Fruit fly (Drosophila melanogaster): ENCODE results near the gene CG33642.

The CG33642 gene

DNA sequence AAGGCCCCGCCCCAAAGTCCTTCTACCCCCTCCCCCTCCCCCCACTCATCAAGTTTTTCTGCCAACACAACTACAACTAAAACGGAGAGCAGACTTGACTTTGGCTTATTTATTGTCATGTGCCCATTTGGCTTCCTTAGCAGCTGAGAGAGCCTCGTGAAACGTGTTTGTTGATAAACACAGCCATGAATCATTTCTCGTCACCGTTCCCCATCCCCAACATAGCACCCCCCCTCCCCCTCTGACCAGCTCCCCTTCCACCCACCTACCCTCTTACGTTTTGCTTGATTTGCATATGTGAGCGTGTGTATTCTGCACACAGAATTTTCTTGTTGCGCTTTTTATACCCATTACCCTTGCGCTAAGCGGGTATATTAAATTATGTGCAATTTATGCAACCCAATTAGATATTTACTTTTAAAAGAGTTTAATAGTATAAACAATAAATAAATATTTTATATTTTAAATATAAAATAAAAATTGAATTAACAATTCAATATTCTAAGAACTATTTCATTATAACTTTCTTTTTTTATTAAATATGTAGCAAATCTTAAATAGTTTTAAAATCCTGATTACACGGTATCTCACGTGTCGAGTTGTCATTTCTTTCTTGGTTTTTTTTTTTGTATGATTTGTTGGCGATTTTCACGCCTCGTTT lies 42.1 kb downstream of the CG33642 start (continued):
- no peak for TF ChIP-seq CG6813 (GFP tag; optimal IDR thresholded peaks at IDR 0.05)
- no peak for TF ChIP-seq CG30431 (GFP tag; optimal IDR thresholded peaks at IDR 0.05)
- TF ChIP-seq Scr (GFP tag; IDR thresholded peaks at IDR 0.05; ENCODE audit: partially characterized antibody), result no peak
- TF ChIP-seq Oli (tag; optimal IDR thresholded peaks at IDR 0.05), result peak; percentile 26
- no peak for TF ChIP-seq Spps (tag; optimal IDR thresholded peaks at IDR 0.05)
- no peak for TF ChIP-seq en (GFP tag; optimal IDR thresholded peaks at IDR 0.05)
- peak; percentile 5 for TF ChIP-seq CG4424 (GFP tag; optimal IDR thresholded peaks at IDR 0.05)
- no peak for TF ChIP-seq CG43689 (GFP tag; IDR thresholded peaks at IDR 0.05)
- TF ChIP-seq zf30C (GFP tag; optimal IDR thresholded peaks at IDR 0.05), result no peak
- TF ChIP-seq sens-2 (GFP tag; IDR thresholded peaks at IDR 0.05), result no peak
- TF ChIP-seq zen2 (GFP tag; IDR thresholded peaks at IDR 0.05; ENCODE audit: partially characterized antibody), result no peak
- no peak for TF ChIP-seq ken (GFP tag; IDR thresholded peaks at IDR 0.05)
- no peak for TF ChIP-seq dpn (GFP tag; optimal IDR thresholded peaks at IDR 0.05)
- no peak for TF ChIP-seq chif (GFP tag; optimal IDR thresholded peaks at IDR 0.05)
- TF ChIP-seq Kr (GFP tag; optimal IDR thresholded peaks at IDR 0.05), result no peak
- TF ChIP-seq Atf6 (GFP tag; IDR thresholded peaks at IDR 0.05), result no peak
- no peak for TF ChIP-seq Hmx (GFP tag; optimal IDR thresholded peaks at IDR 0.05)
- TF ChIP-seq twi (tag; optimal IDR thresholded peaks at IDR 0.05), result no peak
- no peak for TF ChIP-seq CG8089 (GFP tag; optimal IDR thresholded peaks at IDR 0.05)
- no peak for TF ChIP-seq CG9215 (GFP tag; IDR thresholded peaks at IDR 0.05)
- TF ChIP-seq CG10462 (GFP tag; optimal IDR thresholded peaks at IDR 0.05), result no peak
- 0 out of 3 replicates have a peak, but pooled peaks have one; percentile 11 for TF ChIP-seq B-H1 (GFP tag; IDR thresholded peaks at IDR 0.05)
- no peak for TF ChIP-seq CG12155 (GFP tag; optimal IDR thresholded peaks at IDR 0.05)
- peak; percentile 55 for TF ChIP-seq dmrt99B (tag; optimal IDR thresholded peaks at IDR 0.05)
- no peak for TF ChIP-seq CG9817 (tag; optimal IDR thresholded peaks at IDR 0.05)
- TF ChIP-seq D19B (GFP tag; optimal IDR thresholded peaks at IDR 0.05), result peak; percentile 69
- TF ChIP-seq seq (GFP tag; IDR thresholded peaks at IDR 0.05), result no peak
- TF ChIP-seq HLH54F (GFP tag; optimal IDR thresholded peaks at IDR 0.05), result no peak
- no peak for TF ChIP-seq lilli (GFP tag; optimal IDR thresholded peaks at IDR 0.05)
- TF ChIP-seq CG6175 (GFP tag; IDR thresholded peaks at IDR 0.05), result no peak
- no peak for TF ChIP-seq CG4707 (GFP tag; optimal IDR thresholded peaks at IDR 0.05)
- no peak for TF ChIP-seq emc (GFP tag; optimal IDR thresholded peaks at IDR 0.05)
- TF ChIP-seq Ets65A (GFP tag), result no peak
- no peak for TF ChIP-seq CG33557 (GFP tag; optimal IDR thresholded peaks at IDR 0.05)
- no peak for TF ChIP-seq CG32772 (GFP tag; IDR thresholded peaks at IDR 0.05)
- no peak for TF ChIP-seq CG34376 (GFP tag; optimal IDR thresholded peaks at IDR 0.05)
- no peak for TF ChIP-seq cwo (GFP tag; optimal IDR thresholded peaks at IDR 0.05)
- TF ChIP-seq kah (GFP tag; optimal IDR thresholded peaks at IDR 0.05), result no peak
- TF ChIP-seq CG31388 (GFP tag; optimal IDR thresholded peaks at IDR 0.05), result no peak
- no peak for TF ChIP-seq CG4328 (GFP tag; optimal IDR thresholded peaks at IDR 0.05)
- no peak for TF ChIP-seq CG4282 (GFP tag; optimal IDR thresholded peaks at IDR 0.05)
- peak; percentile 86 for TF ChIP-seq crol (GFP tag; IDR thresholded peaks at IDR 0.05)
- peak; percentile 29 for TF ChIP-seq Sox102F (GFP tag; optimal IDR thresholded peaks at IDR 0.05)
- TF ChIP-seq onecut (GFP tag; IDR thresholded peaks at IDR 0.05), result no peak
- TF ChIP-seq kay (GFP tag; optimal IDR thresholded peaks at IDR 0.05), result peak; percentile 7
- no peak for TF ChIP-seq CG12071 (GFP tag; optimal IDR thresholded peaks at IDR 0.05)
- TF ChIP-seq Asciz (GFP tag; optimal IDR thresholded peaks at IDR 0.05), result no peak
- TF ChIP-seq CG34224 (GFP tag; IDR thresholded peaks at IDR 0.05; ENCODE audit: partially characterized antibody), result no peak
- no peak for TF ChIP-seq Atf-2 (GFP tag; optimal IDR thresholded peaks at IDR 0.05)
- TF ChIP-seq Rx (GFP tag; IDR thresholded peaks at IDR 0.05), result no peak
- TF ChIP-seq CG5953 (GFP tag; IDR thresholded peaks at IDR 0.05), result no peak

Measured in whole organism, embryonic.